Fruit fly (Drosophila melanogaster) whole organism, prepupa: Measurements from ENCODE around the gene aqz.

Experiments
- Blimp-1 ChIP-seq: fragments of 200-800 bp; sonication (Bioruptor generic); optimal IDR thresholded peaks from 3 replicates; lab custom pipeline; 2017; ENCODE audit warnings: missing biosample characterization, missing genetic modification characterization, mild to moderate bottlenecking, moderate library complexity, missing genetic modification reagents
- CG10631 ChIP-seq: fragments of 200-800 bp; sonication (Bioruptor generic); optimal IDR thresholded peaks from 2 replicates; lab custom pipeline; 2016; ENCODE audit warnings: missing biosample characterization, missing genetic modification characterization
- CG10669 ChIP-seq: fragments of 200-800 bp; sonication (Bioruptor generic); optimal IDR thresholded peaks from 3 replicates; lab custom pipeline; 2018; ENCODE audit warnings: missing biosample characterization, mild to moderate bottlenecking, missing genetic modification characterization, moderate library complexity
- CG11294 ChIP-seq: fragments of 200-800 bp; sonication (Bioruptor generic); IDR thresholded peaks from 2 replicates; pipeline ENCODE4 v1.3.6; 2022; ENCODE audit warnings: missing biosample characterization, missing genetic modification characterization
- CG15336 ChIP-seq: fragments of 200-800 bp; sonication (Bioruptor generic); IDR thresholded peaks from 2 replicates; pipeline ENCODE4 v1.3.6; 2022; ENCODE audit warnings: missing biosample characterization, missing genetic modification characterization
- CG1621 ChIP-seq: fragments of 200-800 bp; sonication (Bioruptor generic); optimal IDR thresholded peaks from 3 replicates; lab custom pipeline; 2018; ENCODE audit warnings: missing biosample characterization, mild to moderate bottlenecking, missing genetic modification characterization
- CG16779 ChIP-seq: fragments of 200-800 bp; sonication (Bioruptor generic); optimal IDR thresholded peaks from 3 replicates; lab custom pipeline; 2017; ENCODE audit warnings: missing biosample characterization, mild to moderate bottlenecking, missing genetic modification characterization
- CG3032 ChIP-seq: fragments of 200-800 bp; optimal IDR thresholded peaks from 2 replicates; lab custom pipeline; 2019; ENCODE audit warnings: missing biosample characterization, mild to moderate bottlenecking, missing genetic modification characterization, moderate library complexity
- CG32006 ChIP-seq: fragments of 200-800 bp; sonication (Bioruptor generic); optimal IDR thresholded peaks from 3 replicates; lab custom pipeline; 2017; ENCODE audit warnings: missing biosample characterization, mild to moderate bottlenecking, missing genetic modification characterization
- CG3919 ChIP-seq: fragments of 200-800 bp; sonication (Bioruptor generic); optimal IDR thresholded peaks from 3 replicates; lab custom pipeline; 2016; ENCODE audit warnings: missing biosample characterization, missing genetic modification characterization
- CG4318 ChIP-seq: fragments of 200-800 bp; sonication (Bioruptor generic); optimal IDR thresholded peaks from 3 replicates; lab custom pipeline; 2017; ENCODE audit warnings: missing biosample characterization, mild to moderate bottlenecking, missing genetic modification characterization
- CG6163 ChIP-seq: fragments of 200-800 bp; sonication (Bioruptor generic); IDR thresholded peaks from 3 replicates; pipeline ENCODE4 v1.3.6; 2022; ENCODE audit warnings: missing biosample characterization, missing genetic modification characterization
- CG6276 ChIP-seq: fragments of 200-800 bp; sonication (Bioruptor generic); optimal IDR thresholded peaks from 2 replicates; lab custom pipeline; 2017; ENCODE audit warnings: missing biosample characterization, mild to moderate bottlenecking, missing genetic modification characterization
- CG6808 ChIP-seq: fragments of 200-800 bp; sonication (Bioruptor generic); optimal IDR thresholded peaks from 3 replicates; lab custom pipeline; 2017; ENCODE audit warnings: missing biosample characterization, missing genetic modification characterization, mild to moderate bottlenecking, moderate library complexity, missing genetic modification reagents
- CG6854 ChIP-seq: fragments of 200-800 bp; sonication (Bioruptor generic); optimal IDR thresholded peaks from 2 replicates; lab custom pipeline; 2017; ENCODE audit warnings: missing biosample characterization, mild to moderate bottlenecking, missing genetic modification characterization
- CG7368 ChIP-seq: fragments of 200-800 bp; sonication (Bioruptor generic); optimal IDR thresholded peaks from 3 replicates; lab custom pipeline; 2016; ENCODE audit warnings: missing biosample characterization, missing genetic modification characterization
- CG8119 ChIP-seq: fragments of 200-800 bp; sonication (Bioruptor generic); IDR thresholded peaks from 3 replicates; pipeline ENCODE4 v1.3.6; 2022; ENCODE audit warnings: missing biosample characterization, missing genetic modification characterization
- CG8319 ChIP-seq: fragments of 200-800 bp; sonication (Bioruptor generic); optimal IDR thresholded peaks from 3 replicates; lab custom pipeline; 2016; ENCODE audit warnings: missing biosample characterization, missing genetic modification characterization
- CG8632 ChIP-seq: fragments of 200-800 bp; sonication (Bioruptor generic); optimal IDR thresholded peaks from 3 replicates; lab custom pipeline; 2016; ENCODE audit warnings: missing biosample characterization, missing genetic modification characterization
- CG9139 ChIP-seq: fragments of 200-800 bp; sonication (Bioruptor generic); optimal IDR thresholded peaks from 3 replicates; lab custom pipeline; 2017; ENCODE audit warnings: missing biosample characterization, mild to moderate bottlenecking, missing genetic modification characterization
- Eip75B ChIP-seq: fragments of 200-800 bp; sonication (Bioruptor generic); optimal IDR thresholded peaks from 3 replicates; lab custom pipeline; 2016; ENCODE audit warnings: missing biosample characterization, missing genetic modification characterization
- Eip78C ChIP-seq: fragments of 200-800 bp; sonication (Bioruptor generic); peaks from one replicate; lab custom pipeline; 2016; ENCODE audit warnings: missing biosample characterization, missing genetic modification characterization
- Ets96B ChIP-seq: fragments of 200-800 bp; optimal IDR thresholded peaks from 2 replicates; lab custom pipeline; 2019; ENCODE audit warnings: missing biosample characterization, mild to moderate bottlenecking, missing genetic modification characterization, moderate library complexity
- Gug ChIP-seq: fragments of 200-800 bp; sonication (Bioruptor generic); IDR thresholded peaks from 2 replicates; pipeline ENCODE4 v1.3.6; 2022; ENCODE audit warnings: missing biosample characterization, missing genetic modification characterization
- Hr39 ChIP-seq: fragments of 200-800 bp; sonication (Bioruptor generic); optimal IDR thresholded peaks from 2 replicates; lab custom pipeline; 2016; ENCODE audit warnings: missing biosample characterization, missing genetic modification characterization
- Lpt ChIP-seq: fragments of 200-800 bp; sonication (Bioruptor generic); optimal IDR thresholded peaks from 3 replicates; lab custom pipeline; 2016; ENCODE audit warnings: missing biosample characterization, missing genetic modification characterization
- Sox102F ChIP-seq: fragments of 200-800 bp; sonication (Bioruptor generic); optimal IDR thresholded peaks from 2 replicates; lab custom pipeline; 2016; ENCODE audit warnings: missing biosample characterization, mild to moderate bottlenecking, missing genetic modification characterization
- Sox14 ChIP-seq: fragments of 200-800 bp; sonication (Bioruptor generic); optimal IDR thresholded peaks from 3 replicates; lab custom pipeline; 2016; ENCODE audit warnings: missing biosample characterization, missing genetic modification characterization
- Sox15 ChIP-seq: fragments of 200-800 bp; sonication (Bioruptor generic); optimal IDR thresholded peaks from 3 replicates; lab custom pipeline; 2016; ENCODE audit warnings: missing biosample characterization, missing genetic modification characterization
- achi ChIP-seq: fragments of 200-800 bp; sonication (Bioruptor generic); optimal IDR thresholded peaks from 3 replicates; lab custom pipeline; 2016; ENCODE audit warnings: missing biosample characterization, missing genetic modification characterization
- acj6 ChIP-seq: fragments of 200-800 bp; sonication (Bioruptor generic); optimal IDR thresholded peaks from 3 replicates; lab custom pipeline; 2016; ENCODE audit warnings: missing biosample characterization, missing genetic modification characterization
- dac ChIP-seq: fragments of 200-800 bp; sonication (Bioruptor generic); optimal IDR thresholded peaks from 2 replicates; lab custom pipeline; 2017; ENCODE audit warnings: missing biosample characterization, mild to moderate bottlenecking, missing genetic modification characterization
- dsx ChIP-seq: fragments of 200-800 bp; optimal IDR thresholded peaks from 3 replicates; lab custom pipeline; 2019; ENCODE audit warnings: missing biosample characterization, mild to moderate bottlenecking, missing genetic modification characterization, moderate library complexity; ENCODE audit not compliant: poor library complexity, severe bottlenecking
- eg ChIP-seq: fragments of 200-800 bp; sonication (Bioruptor generic); IDR thresholded peaks from 3 replicates; pipeline ENCODE4 v1.3.6; 2022; ENCODE audit warnings: missing biosample characterization, missing genetic modification characterization
- esn ChIP-seq: fragments of 200-800 bp; sonication (Bioruptor generic); optimal IDR thresholded peaks from 2 replicates; lab custom pipeline; 2016; ENCODE audit warnings: missing biosample characterization, mild to moderate bottlenecking, missing genetic modification characterization, moderate library complexity
- fd59A ChIP-seq: fragments of 200-800 bp; sonication (Bioruptor generic); optimal IDR thresholded peaks from 2 replicates; lab custom pipeline; 2017; ENCODE audit warnings: missing biosample characterization, mild to moderate bottlenecking, missing genetic modification characterization, missing genetic modification reagents
- fkh ChIP-seq: fragments of 200-800 bp; sonication (Bioruptor generic); optimal IDR thresholded peaks from 3 replicates; lab custom pipeline; 2017; ENCODE audit warnings: missing biosample characterization, mild to moderate bottlenecking, missing genetic modification characterization, moderate library complexity
- net ChIP-seq: fragments of 200-800 bp; sonication (Bioruptor generic); optimal IDR thresholded peaks from 3 replicates; lab custom pipeline; 2016; ENCODE audit warnings: missing biosample characterization, missing genetic modification characterization
- pdm3 ChIP-seq: fragments of 200-800 bp; sonication (Bioruptor generic); optimal IDR thresholded peaks from 3 replicates; lab custom pipeline; 2016; ENCODE audit warnings: missing biosample characterization, missing genetic modification characterization
- salr ChIP-seq, 2 experiments: fragments of 200-800 bp; sonication (Bioruptor generic); optimal IDR thresholded peaks; 3 replicates each; lab custom pipeline; 2016 to 2018; ENCODE audit warnings: missing biosample characterization in 2 of 2, missing genetic modification characterization in 2 of 2, mild to moderate bottlenecking in 1 of 2
- spab ChIP-seq: fragments of 200-800 bp; sonication (Bioruptor generic); optimal IDR thresholded peaks from 2 replicates; lab custom pipeline; 2017; ENCODE audit warnings: missing biosample characterization, mild to moderate bottlenecking, missing genetic modification characterization, missing genetic modification reagents
- ss ChIP-seq, 2 experiments: fragments of 200-800 bp; sonication (Bioruptor generic); optimal IDR thresholded peaks; 2 replicates in 1 of 2; 3 replicates in 1 of 2; lab custom pipeline; 2017 to 2018; ENCODE audit warnings: mild to moderate bottlenecking in 2 of 2, missing biosample characterization in 2 of 2, missing genetic modification characterization in 2 of 2, moderate library complexity in 1 of 2
- svp ChIP-seq: fragments of 200-800 bp; sonication (Bioruptor generic); peaks from one replicate; lab custom pipeline; 2016; ENCODE audit warnings: missing biosample characterization, missing genetic modification characterization

Gene aqz

dm6 chr3R:8794384-8794783, 26.1 kb downstream of the aqz start, which contains the start of gene Ir85a:
Gene Ir85a (plus strand): TSS chr3R:8794684.
- TF ChIP-seq Gug (no peak), CG8319 (GFP tag; lab: Kevin White, UChicago) (no peak), CG11294 (no peak), CG8632 (GFP tag; lab: Kevin White, UChicago) (no peak)
- TF ChIP-seq, all 60 proteins: peak for 0

dm6 chr3R:8793726-8794125, 26.8 kb downstream of the aqz start:
- TF ChIP-seq Eip78C (GFP tag; lab: Kevin White, UChicago) (peak; percentile 53), Sox14 (GFP tag; lab: Kevin White, UChicago) (no peak)

dm6 chr3R:8792463-8793175, 27.9 kb downstream of the aqz start:
- TF ChIP-seq CG8632 (GFP tag; lab: Kevin White, UChicago) (no peak), CG10631 (GFP tag; lab: Kevin White, UChicago) (no peak), fkh (GFP tag; lab: Kevin White, UChicago) (no peak), Ets96B (tag; lab: Kevin White, UChicago) (peak; percentile 45), Blimp-1 (GFP tag; lab: Kevin White, UChicago) (peak; percentile 94), CG10669 (GFP tag; lab: Kevin White, UChicago) (peak; percentile 27), spab (peak; percentile 65), CG6163 (peak; percentile 71; the same call in 2 of the 3 replicates), CG6854 (GFP tag; lab: Kevin White, UChicago) (peak; percentile 82), ss (GFP tag; optimal IDR thresholded peaks at IDR 0.05; lab: Kevin White, UChicago) (peak; percentile 48 to 87), CG4318 (GFP tag; lab: Kevin White, UChicago) (no peak), CG15336 (GFP tag; lab: Robert Waterston, UW) (peak; percentile 71), Sox15 (GFP tag; lab: Kevin White, UChicago) (no peak), CG3032 (tag; lab: Kevin White, UChicago) (peak; percentile 43), esn (GFP tag; lab: Kevin White, UChicago) (no peak), CG7368 (GFP tag; lab: Kevin White, UChicago) (no peak), dsx (GFP tag; lab: Kevin White, UChicago) (peak; percentile 60), CG9139 (GFP tag; lab: Kevin White, UChicago) (peak; percentile 81), CG8119 (peak; percentile 80), CG16779 (tag; lab: Kevin White, UChicago) (peak; percentile 63), CG3919 (GFP tag; lab: Kevin White, UChicago) (peak; percentile 71), CG6276 (GFP tag; lab: Kevin White, UChicago) (peak; percentile 80), Eip75B (GFP tag; lab: Kevin White, UChicago) (peak; percentile 14), CG11294 (no peak), Eip78C (GFP tag; lab: Kevin White, UChicago) (peak; percentile 70), svp (peak; percentile 58), net (GFP tag; lab: Kevin White, UChicago) (peak; percentile 57), CG32006 (GFP tag; lab: Kevin White, UChicago) (peak; percentile 37), Lpt (GFP tag; lab: Kevin White, UChicago) (peak; percentile 74), Sox102F (GFP tag; lab: Kevin White, UChicago) (peak; percentile 37), eg (GFP tag; lab: Robert Waterston, UW) (peak; percentile 73; the same call in 2 of the 3 replicates), acj6 (GFP tag; lab: Kevin White, UChicago) (no peak), achi (GFP tag; lab: Kevin White, UChicago) (no peak), pdm3 (GFP tag; lab: Kevin White, UChicago) (peak; percentile 31), CG1621 (tag; lab: Kevin White, UChicago) (peak; percentile 20), CG6808 (GFP tag; lab: Kevin White, UChicago) (peak; percentile 86), fd59A (GFP tag; lab: Kevin White, UChicago) (no peak), salr (GFP tag; optimal IDR thresholded peaks at IDR 0.05; lab: Kevin White, UChicago) (no peak), Hr39 (GFP tag; lab: Kevin White, UChicago) (no peak), dac (GFP tag; lab: Kevin White, UChicago) (peak; percentile 9)
